Worm (Caenorhabditis elegans): Measurements from ENCODE around the gene daf-9.

DNA sequence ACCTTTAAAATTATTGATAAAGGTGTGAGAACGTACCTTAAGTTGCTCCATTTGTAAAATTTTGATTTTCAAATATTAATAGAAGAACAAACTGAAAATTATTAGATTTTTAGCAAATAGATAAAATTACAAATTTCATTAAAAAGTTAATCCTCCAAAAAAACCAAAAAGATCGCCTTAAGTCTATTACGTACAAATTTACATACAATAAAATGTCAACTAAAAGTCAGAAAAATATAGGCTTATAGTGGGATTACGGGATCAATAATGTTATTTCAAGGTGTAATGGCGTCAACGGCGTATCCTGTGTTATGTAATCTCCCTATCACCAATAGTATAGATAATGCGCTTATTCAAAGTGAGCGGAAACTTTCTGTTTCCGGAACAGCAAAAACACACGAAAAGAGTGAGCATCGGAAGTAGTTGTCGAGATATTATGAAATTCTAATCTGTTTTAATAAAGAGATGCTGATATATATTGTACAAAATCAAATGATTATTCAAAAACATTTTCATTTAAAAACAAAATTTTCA lies 2.5 kb upstream of the daf-9 start, which contains the start of gene ceh-54:
- no peak for TF ChIP-seq tbx-11 (GFP tag; IDR thresholded peaks at IDR 0.05)
- no peak for TF ChIP-seq ama-1 (optimal IDR thresholded peaks at IDR 0.05)
- no peak for TF ChIP-seq scrt-1 (GFP tag; IDR thresholded peaks at IDR 0.05)
- TF ChIP-seq hnd-1 (tag; optimal IDR thresholded peaks at IDR 0.05), result no peak
- no peak for TF ChIP-seq tra-4 (tag; optimal IDR thresholded peaks at IDR 0.05)
- no peak for TF ChIP-seq flt-1 (GFP tag; IDR thresholded peaks at IDR 0.05)
- no peak for TF ChIP-seq tbx-37 (GFP tag; conservative IDR thresholded peaks at IDR 0.05)
- no peak for TF ChIP-seq hmg-4 (GFP tag; optimal IDR thresholded peaks at IDR 0.05)
